Fruit fly (Drosophila melanogaster) whole organism: Measurements from ENCODE around the gene Grd.

Experiments
- CG8478 ChIP-seq: fragments of >200 bp; optimal IDR thresholded peaks from 2 replicates; lab custom pipeline; 2018; ENCODE audit warnings: inconsistent platforms
- Dll ChIP-seq: fragments of >200 bp; optimal IDR thresholded peaks from 2 replicates; lab custom pipeline; 2017
- EcR ChIP-seq, 2 experiments: fragments of >200 bp; optimal IDR thresholded peaks; 2 replicates each; lab custom pipeline; 2017; ENCODE audit warnings: missing biosample characterization in 2 of 2, missing genetic modification characterization in 2 of 2, missing genetic modification reagents in 2 of 2
- pan ChIP-seq: fragments of >200 bp; optimal IDR thresholded peaks from 2 replicates; lab custom pipeline; 2017
- psq ChIP-seq: fragments of >200 bp; optimal IDR thresholded peaks from 2 replicates; lab custom pipeline; 2017
- usp ChIP-seq: fragments of >200 bp; optimal IDR thresholded peaks from 2 replicates; lab custom pipeline; 2017; ENCODE audit warnings: missing biosample characterization, missing genetic modification characterization, mixed read lengths

Gene Grd

dm6 chr3L:17822784-17823383 lies at the start of gene Grd, which contains the start of gene Ir75c:
TSS of gene Grd (plus strand) at chr3L:17823333.
TSS of gene Ir75c (minus strand) at chr3L:17822834.
- TF ChIP-seq Dll, result no peak
- no peak for TF ChIP-seq pan (lab: Kevin White, UChicago)
- no peak for TF ChIP-seq psq
- TF ChIP-seq EcR (GFP tag; optimal IDR thresholded peaks at IDR 0.05; lab: Kevin White, UChicago), result no peak
- TF ChIP-seq CG8478, result no peak
- no peak for TF ChIP-seq usp (GFP tag; lab: Kevin White, UChicago)

- TF ChIP-seq Dll, result no peak
- TF ChIP-seq psq, result no peak
- TF ChIP-seq usp (GFP tag; lab: Kevin White, UChicago), result no peak
- TF ChIP-seq CG8478, result no peak
- no peak for TF ChIP-seq EcR (GFP tag; optimal IDR thresholded peaks at IDR 0.05; lab: Kevin White, UChicago)
- no peak for TF ChIP-seq pan (lab: Kevin White, UChicago)
Measured at dm6 chr3L:17791067-17791466, 32.1 kb upstream of the Grd start.

dm6 chr3L:17791467-17791494 lies 31.9 kb upstream of the Grd start, which contains the start of gene CG42815:
TSS of gene CG42815 (minus strand) at chr3L:17791486.
- TF ChIP-seq EcR (GFP tag; optimal IDR thresholded peaks at IDR 0.05; lab: Kevin White, UChicago) (no peak), psq (no peak), usp (GFP tag; lab: Kevin White, UChicago) (no peak), pan (lab: Kevin White, UChicago) (no peak), CG8478 (no peak), Dll (no peak)

- no peak for TF ChIP-seq pan (lab: Kevin White, UChicago)
- TF ChIP-seq Dll, result no peak
Measured at dm6 chr3L:17791495-17791894, 31.6 kb upstream of the Grd start.

- TF ChIP-seq EcR (GFP tag; optimal IDR thresholded peaks at IDR 0.05; lab: Kevin White, UChicago) (no peak), Dll (no peak), pan (lab: Kevin White, UChicago) (no peak), usp (GFP tag; lab: Kevin White, UChicago) (no peak), psq (no peak), CG8478 (no peak)
Measured at dm6 chr3L:17797494-17797893, 25.6 kb upstream of the Grd start, which contains the start of gene CG42816. TSS of gene CG42816 (minus strand) at chr3L:17797594.

- TF ChIP-seq CG8478 (no peak), EcR (GFP tag; optimal IDR thresholded peaks at IDR 0.05; lab: Kevin White, UChicago) (no peak)
Measured at dm6 chr3L:17802107-17802506, 21.0 kb upstream of the Grd start, which contains the start of gene NUCB1. TSS of gene NUCB1 (minus strand) at chr3L:17802279.

- TF ChIP-seq Dll (no peak), CG8478 (no peak), psq (no peak), pan (lab: Kevin White, UChicago) (no peak), EcR (GFP tag; optimal IDR thresholded peaks at IDR 0.05; lab: Kevin White, UChicago) (no peak), usp (GFP tag; lab: Kevin White, UChicago) (no peak)
Measured at dm6 chr3L:17804511-17804910, 18.6 kb upstream of the Grd start, which contains the start of gene ais. TSS of gene ais (minus strand) at chr3L:17804715.

- TF ChIP-seq EcR (GFP tag; optimal IDR thresholded peaks at IDR 0.05; lab: Kevin White, UChicago) (no peak), Dll (no peak), usp (GFP tag; lab: Kevin White, UChicago) (no peak), CG8478 (no peak), pan (lab: Kevin White, UChicago) (no peak), psq (no peak)
Measured at dm6 chr3L:17806357-17807025, 16.6 kb upstream of the Grd start, which contains the start of gene CG32187. TSS of gene CG32187 (minus strand) at chr3L:17806365.

dm6 chr3L:17808597-17809213 lies 14.4 kb upstream of the Grd start, which contains the start of gene CG32191:
TSS of gene CG32191 (minus strand) at chr3L:17809146.
- TF ChIP-seq psq (no peak), EcR (GFP tag; optimal IDR thresholded peaks at IDR 0.05; lab: Kevin White, UChicago) (no peak), pan (lab: Kevin White, UChicago) (no peak), usp (GFP tag; lab: Kevin White, UChicago) (no peak), CG8478 (no peak), Dll (no peak)

dm6 chr3L:17814036-17814435 lies 9.1 kb upstream of the Grd start, which contains the start of gene Cln3:
TSS of gene Cln3 (minus strand) at chr3L:17814119.
- no peak for TF ChIP-seq Dll
- no peak for TF ChIP-seq usp (GFP tag; lab: Kevin White, UChicago)
- no peak for TF ChIP-seq EcR (GFP tag; optimal IDR thresholded peaks at IDR 0.05; lab: Kevin White, UChicago)
- no peak for TF ChIP-seq psq
- no peak for TF ChIP-seq pan (lab: Kevin White, UChicago)
- no peak for TF ChIP-seq CG8478

- no peak for TF ChIP-seq EcR (GFP tag; optimal IDR thresholded peaks at IDR 0.05; lab: Kevin White, UChicago)
Measured at dm6 chr3L:17817821-17818220, 5.3 kb upstream of the Grd start, which contains the start of gene Ir75a. TSS of gene Ir75a (minus strand) at chr3L:17817921.

dm6 chr3L:17820093-17820492 lies 3.0 kb upstream of the Grd start, which contains the start of gene Ir75b:
TSS of gene Ir75b (minus strand) at chr3L:17820193.
- TF ChIP-seq pan (lab: Kevin White, UChicago) (no peak), usp (GFP tag; lab: Kevin White, UChicago) (no peak), EcR (GFP tag; optimal IDR thresholded peaks at IDR 0.05; lab: Kevin White, UChicago) (no peak), Dll (no peak), CG8478 (no peak), psq (no peak)

- no peak for TF ChIP-seq Dll
- TF ChIP-seq usp (GFP tag; lab: Kevin White, UChicago), result no peak
- TF ChIP-seq pan (lab: Kevin White, UChicago), result no peak
- TF ChIP-seq CG8478, result no peak
Measured at dm6 chr3L:17833525-17833924, 10.4 kb downstream of the Grd start, which contains the start of gene CG32188. TSS of gene CG32188 (minus strand) at chr3L:17833625.
